Worm (Caenorhabditis elegans): ENCODE results near the gene mdt-27.

DNA sequence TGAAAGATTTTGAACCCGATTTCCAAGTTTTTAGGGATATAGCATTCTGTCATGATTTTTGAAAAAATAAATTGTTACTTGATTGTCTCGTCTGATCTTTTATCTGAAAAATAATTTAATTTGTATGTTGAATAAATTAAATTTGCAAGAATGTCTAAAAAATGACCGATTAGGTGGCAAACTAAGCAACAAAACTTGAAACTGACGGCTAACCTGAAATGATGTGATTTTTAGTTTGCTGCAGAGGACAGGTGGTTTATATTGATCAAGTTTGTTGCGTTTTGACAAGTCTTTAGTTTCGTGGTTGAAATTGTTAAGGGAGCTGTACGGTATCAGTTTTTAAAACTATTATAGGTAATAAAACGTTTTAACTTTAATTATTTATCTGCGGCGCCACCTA, 44.0 kb upstream of the mdt-27 start, which contains the start of gene F07C3.16:
- TF ChIP-seq klf-2 (GFP tag; conservative IDR thresholded peaks at IDR 0.05) (no peak), med-1 (GFP tag; optimal IDR thresholded peaks at IDR 0.05; ENCODE audit: insufficient read depth) (no peak)

Data from whole organism, midembryonic.